Worm (Caenorhabditis elegans): Measurements from ENCODE around the gene srz-11.

The srz-11 gene

ce11 chrV:15190903-15191302, 28.0 kb downstream of the srz-11 start, which contains the start of gene Y75B12B.11 (continued):
- TF ChIP-seq F39B2.1 (GFP tag; IDR thresholded peaks at IDR 0.05) (peak; percentile 92), C06A6.2 (GFP tag; conservative IDR thresholded peaks at IDR 0.05) (peak; percentile 80), unc-130 (GFP tag; optimal IDR thresholded peaks at IDR 0.05) (peak; percentile 92), ztf-25 (GFP tag; IDR thresholded peaks at IDR 0.05) (peak; percentile 96), sea-2 (GFP tag; IDR thresholded peaks at IDR 0.05) (0 out of 2 replicates have a peak, but pooled peaks have one; percentile 60)

- TF ChIP-seq C17E4.6 (GFP tag; IDR thresholded peaks at IDR 0.05) (no peak), snpc-1.1 (tag; optimal IDR thresholded peaks at IDR 0.05; ENCODE audit: insufficient read depth) (no peak), chd-7 (tag; optimal IDR thresholded peaks at IDR 0.05) (no peak), akir-1 (GFP tag; optimal IDR thresholded peaks at IDR 0.05) (no peak), pbrm-1 (GFP tag; IDR thresholded peaks at IDR 0.05) (no peak), tbp1 (GFP tag; optimal IDR thresholded peaks at IDR 0.05) (no peak), B0261.1 (tag; optimal IDR thresholded peaks at IDR 0.05) (no peak), madf-3 (GFP tag; IDR thresholded peaks at IDR 0.05) (no peak), Y67H2A.10 (GFP tag; conservative IDR thresholded peaks at IDR 0.05) (no peak), tlf-1 (GFP tag; optimal IDR thresholded peaks at IDR 0.05) (no peak)
These were observed 29.1 kb downstream of the srz-11 start for ce11 chrV:15191971-15192370.

- TF ChIP-seq nhr-80 (tag; optimal IDR thresholded peaks at IDR 0.05) (peak; percentile 80), mel-28 (tag; optimal IDR thresholded peaks at IDR 0.05; ENCODE audit: borderline replicate concordance) (no peak), zim-3 (tag; optimal IDR thresholded peaks at IDR 0.05) (no peak), nhr-179 (tag; optimal IDR thresholded peaks at IDR 0.05) (no peak), zfh-2 (GFP tag; conservative IDR thresholded peaks at IDR 0.05) (no peak), cebp-1 (GFP tag; IDR thresholded peaks at IDR 0.05) (no peak), cebp-1 (tag; optimal IDR thresholded peaks at IDR 0.05) (peak; percentile 14), F57C9.4 (tag; optimal IDR thresholded peaks at IDR 0.05) (no peak), rcor-1 (GFP tag; IDR thresholded peaks at IDR 0.05) (no peak), attf-5 (GFP tag; optimal IDR thresholded peaks at IDR 0.05) (peak; percentile 5), akir-1 (GFP tag; optimal IDR thresholded peaks at IDR 0.05) (no peak), snpc-1.1 (tag; optimal IDR thresholded peaks at IDR 0.05; ENCODE audit: insufficient read depth) (no peak), ekl-4 (GFP tag; IDR thresholded peaks at IDR 0.05) (no peak), ets-4 (GFP tag; optimal IDR thresholded peaks at IDR 0.05) (peak; percentile 25), F39B2.1 (GFP tag; IDR thresholded peaks at IDR 0.05) (no peak), C17E4.6 (GFP tag; IDR thresholded peaks at IDR 0.05) (no peak), F55B11.4 (tag; optimal IDR thresholded peaks at IDR 0.05; ENCODE audit: borderline replicate concordance, insufficient read depth) (no peak), madf-8 (GFP tag; conservative IDR thresholded peaks at IDR 0.05) (no peak), F49E8.2 (tag; optimal IDR thresholded peaks at IDR 0.05; ENCODE audit: insufficient read depth) (no peak), hlh-26 (GFP tag; conservative IDR thresholded peaks at IDR 0.05) (no peak), nfyb-1 (GFP tag; IDR thresholded peaks at IDR 0.05) (0 out of 2 replicates have a peak, but pooled peaks have one; percentile 44), B0336.3 (GFP tag; IDR thresholded peaks at IDR 0.05) (no peak), ZK185.1 (tag; optimal IDR thresholded peaks at IDR 0.05; ENCODE audit: poor library complexity, severe bottlenecking) (no peak), let-607 (tag; optimal IDR thresholded peaks at IDR 0.05) (peak; percentile 12 to 14), ztf-22 (GFP tag; optimal IDR thresholded peaks at IDR 0.05) (no peak), lin-35 (GFP tag; optimal IDR thresholded peaks at IDR 0.05) (no peak), madf-3 (GFP tag; IDR thresholded peaks at IDR 0.05) (no peak), hmg-1.2 (GFP tag; IDR thresholded peaks at IDR 0.05) (peak; percentile 11; the same call in 1 of the 2 replicates), dox-1 (GFP tag; IDR thresholded peaks at IDR 0.05) (no peak), F23B12.7 (tag; optimal IDR thresholded peaks at IDR 0.05; ENCODE audit: insufficient read depth) (no peak), chd-7 (tag; optimal IDR thresholded peaks at IDR 0.05) (no peak), rpc-1 (optimal IDR thresholded peaks at IDR 0.05) (no peak), rpc-1 (tag; optimal IDR thresholded peaks at IDR 0.05) (no peak), snpc-3.4 (tag; optimal IDR thresholded peaks at IDR 0.05) (no peak), cebp-2 (GFP tag; IDR thresholded peaks at IDR 0.05) (no peak), Y67H2A.10 (GFP tag; conservative IDR thresholded peaks at IDR 0.05) (no peak)
These were observed 29.5 kb downstream of the srz-11 start, which contains the start of gene plc-2 for ce11 chrV:15192377-15192776. plc-2 (plus strand) TSS chrV:15192572.
